Fruit fly (Drosophila melanogaster) whole organism, prepupa: Measurements from ENCODE around the gene CG15742.

Experiments
- Blimp-1 ChIP-seq: fragments of 200-800 bp; sonication (Bioruptor generic); optimal IDR thresholded peaks from 3 replicates; lab custom pipeline; 2017; ENCODE audit warnings: missing biosample characterization, missing genetic modification characterization, mild to moderate bottlenecking, moderate library complexity, missing genetic modification reagents
- CG10631 ChIP-seq: fragments of 200-800 bp; sonication (Bioruptor generic); optimal IDR thresholded peaks from 2 replicates; lab custom pipeline; 2016; ENCODE audit warnings: missing biosample characterization, missing genetic modification characterization
- CG10669 ChIP-seq: fragments of 200-800 bp; sonication (Bioruptor generic); optimal IDR thresholded peaks from 3 replicates; lab custom pipeline; 2018; ENCODE audit warnings: missing biosample characterization, mild to moderate bottlenecking, missing genetic modification characterization, moderate library complexity
- CG11294 ChIP-seq: fragments of 200-800 bp; sonication (Bioruptor generic); IDR thresholded peaks from 2 replicates; pipeline ENCODE4 v1.3.6; 2022; ENCODE audit warnings: missing biosample characterization, missing genetic modification characterization
- CG11762 ChIP-seq: fragments of 200-800 bp; sonication (Bioruptor generic); optimal IDR thresholded peaks from 3 replicates; lab custom pipeline; 2016; ENCODE audit warnings: missing biosample characterization, missing genetic modification characterization; ENCODE audit not compliant: insufficient read depth
- CG11902 ChIP-seq: fragments of 200-800 bp; sonication (Bioruptor generic); optimal IDR thresholded peaks from 3 replicates; lab custom pipeline; 2016; ENCODE audit warnings: missing biosample characterization, missing genetic modification characterization
- CG15336 ChIP-seq: fragments of 200-800 bp; sonication (Bioruptor generic); IDR thresholded peaks from 2 replicates; pipeline ENCODE4 v1.3.6; 2022; ENCODE audit warnings: missing biosample characterization, missing genetic modification characterization
- CG1621 ChIP-seq: fragments of 200-800 bp; sonication (Bioruptor generic); optimal IDR thresholded peaks from 3 replicates; lab custom pipeline; 2018; ENCODE audit warnings: missing biosample characterization, mild to moderate bottlenecking, missing genetic modification characterization
- CG16779 ChIP-seq: fragments of 200-800 bp; sonication (Bioruptor generic); optimal IDR thresholded peaks from 3 replicates; lab custom pipeline; 2017; ENCODE audit warnings: missing biosample characterization, mild to moderate bottlenecking, missing genetic modification characterization
- CG3032 ChIP-seq: fragments of 200-800 bp; optimal IDR thresholded peaks from 2 replicates; lab custom pipeline; 2019; ENCODE audit warnings: missing biosample characterization, mild to moderate bottlenecking, missing genetic modification characterization, moderate library complexity
- CG31627 ChIP-seq: fragments of 200-800 bp; sonication (Bioruptor generic); optimal IDR thresholded peaks from 3 replicates; lab custom pipeline; 2016; ENCODE audit warnings: missing biosample characterization, missing genetic modification characterization
- CG32006 ChIP-seq: fragments of 200-800 bp; sonication (Bioruptor generic); optimal IDR thresholded peaks from 3 replicates; lab custom pipeline; 2017; ENCODE audit warnings: missing biosample characterization, mild to moderate bottlenecking, missing genetic modification characterization
- CG34406 ChIP-seq: fragments of 200-800 bp; sonication (Bioruptor generic); optimal IDR thresholded peaks from 3 replicates; lab custom pipeline; 2016; ENCODE audit warnings: missing biosample characterization, missing genetic modification characterization
- CG3919 ChIP-seq: fragments of 200-800 bp; sonication (Bioruptor generic); optimal IDR thresholded peaks from 3 replicates; lab custom pipeline; 2016; ENCODE audit warnings: missing biosample characterization, missing genetic modification characterization
- CG4318 ChIP-seq: fragments of 200-800 bp; sonication (Bioruptor generic); optimal IDR thresholded peaks from 3 replicates; lab custom pipeline; 2017; ENCODE audit warnings: missing biosample characterization, mild to moderate bottlenecking, missing genetic modification characterization
- CG6163 ChIP-seq: fragments of 200-800 bp; sonication (Bioruptor generic); IDR thresholded peaks from 3 replicates; pipeline ENCODE4 v1.3.6; 2022; ENCODE audit warnings: missing biosample characterization, missing genetic modification characterization
- CG6808 ChIP-seq: fragments of 200-800 bp; sonication (Bioruptor generic); optimal IDR thresholded peaks from 3 replicates; lab custom pipeline; 2017; ENCODE audit warnings: missing biosample characterization, missing genetic modification characterization, mild to moderate bottlenecking, moderate library complexity, missing genetic modification reagents
- CG6854 ChIP-seq: fragments of 200-800 bp; sonication (Bioruptor generic); optimal IDR thresholded peaks from 2 replicates; lab custom pipeline; 2017; ENCODE audit warnings: missing biosample characterization, mild to moderate bottlenecking, missing genetic modification characterization
- CG7368 ChIP-seq: fragments of 200-800 bp; sonication (Bioruptor generic); optimal IDR thresholded peaks from 3 replicates; lab custom pipeline; 2016; ENCODE audit warnings: missing biosample characterization, missing genetic modification characterization
- CG8632 ChIP-seq: fragments of 200-800 bp; sonication (Bioruptor generic); optimal IDR thresholded peaks from 3 replicates; lab custom pipeline; 2016; ENCODE audit warnings: missing biosample characterization, missing genetic modification characterization
- CG9139 ChIP-seq: fragments of 200-800 bp; sonication (Bioruptor generic); optimal IDR thresholded peaks from 3 replicates; lab custom pipeline; 2017; ENCODE audit warnings: missing biosample characterization, mild to moderate bottlenecking, missing genetic modification characterization
- Eip75B ChIP-seq: fragments of 200-800 bp; sonication (Bioruptor generic); optimal IDR thresholded peaks from 3 replicates; lab custom pipeline; 2016; ENCODE audit warnings: missing biosample characterization, missing genetic modification characterization
- Eip93F ChIP-seq: fragments of 200-800 bp; sonication (Bioruptor generic); optimal IDR thresholded peaks from 2 replicates; lab custom pipeline; 2016; ENCODE audit warnings: missing biosample characterization, mild to moderate bottlenecking, missing genetic modification characterization
- Ets21C ChIP-seq: fragments of 200-800 bp; sonication (Bioruptor generic); optimal IDR thresholded peaks from 3 replicates; lab custom pipeline; 2016; ENCODE audit warnings: missing biosample characterization, missing genetic modification characterization
- Ets96B ChIP-seq: fragments of 200-800 bp; optimal IDR thresholded peaks from 2 replicates; lab custom pipeline; 2019; ENCODE audit warnings: missing biosample characterization, mild to moderate bottlenecking, missing genetic modification characterization, moderate library complexity
- Gug ChIP-seq: fragments of 200-800 bp; sonication (Bioruptor generic); IDR thresholded peaks from 2 replicates; pipeline ENCODE4 v1.3.6; 2022; ENCODE audit warnings: missing biosample characterization, missing genetic modification characterization
- Hr38 ChIP-seq: sonication (Bioruptor generic); optimal IDR thresholded peaks from 2 replicates; lab custom pipeline; 2016; ENCODE audit warnings: missing biosample characterization, missing genetic modification characterization
- Hr39 ChIP-seq: fragments of 200-800 bp; sonication (Bioruptor generic); optimal IDR thresholded peaks from 2 replicates; lab custom pipeline; 2016; ENCODE audit warnings: missing biosample characterization, missing genetic modification characterization
- Hr4 ChIP-seq: fragments of 200-800 bp; sonication (Bioruptor generic); optimal IDR thresholded peaks from 3 replicates; lab custom pipeline; 2016; ENCODE audit warnings: missing biosample characterization, missing genetic modification characterization
- Lpt ChIP-seq: fragments of 200-800 bp; sonication (Bioruptor generic); optimal IDR thresholded peaks from 3 replicates; lab custom pipeline; 2016; ENCODE audit warnings: missing biosample characterization, missing genetic modification characterization
- Met ChIP-seq: fragments of 200-800 bp; sonication (Bioruptor generic); optimal IDR thresholded peaks from 3 replicates; lab custom pipeline; 2016; ENCODE audit warnings: missing biosample characterization, missing genetic modification characterization
- OdsH ChIP-seq: fragments of 200-800 bp; sonication (Bioruptor generic); optimal IDR thresholded peaks from 3 replicates; lab custom pipeline; 2016; ENCODE audit warnings: missing biosample characterization, missing genetic modification characterization
- Smox ChIP-seq: fragments of 200-800 bp; sonication (Bioruptor generic); optimal IDR thresholded peaks from 3 replicates; lab custom pipeline; 2016; ENCODE audit warnings: missing biosample characterization, missing genetic modification characterization
- Sox102F ChIP-seq: fragments of 200-800 bp; sonication (Bioruptor generic); optimal IDR thresholded peaks from 2 replicates; lab custom pipeline; 2016; ENCODE audit warnings: missing biosample characterization, mild to moderate bottlenecking, missing genetic modification characterization
- Sox14 ChIP-seq: fragments of 200-800 bp; sonication (Bioruptor generic); optimal IDR thresholded peaks from 3 replicates; lab custom pipeline; 2016; ENCODE audit warnings: missing biosample characterization, missing genetic modification characterization
- Sox15 ChIP-seq: fragments of 200-800 bp; sonication (Bioruptor generic); optimal IDR thresholded peaks from 3 replicates; lab custom pipeline; 2016; ENCODE audit warnings: missing biosample characterization, missing genetic modification characterization
- achi ChIP-seq: fragments of 200-800 bp; sonication (Bioruptor generic); optimal IDR thresholded peaks from 3 replicates; lab custom pipeline; 2016; ENCODE audit warnings: missing biosample characterization, missing genetic modification characterization
- acj6 ChIP-seq: fragments of 200-800 bp; sonication (Bioruptor generic); optimal IDR thresholded peaks from 3 replicates; lab custom pipeline; 2016; ENCODE audit warnings: missing biosample characterization, missing genetic modification characterization
- cyc ChIP-seq: fragments of 200-800 bp; sonication (Bioruptor generic); optimal IDR thresholded peaks from 3 replicates; lab custom pipeline; 2016; ENCODE audit warnings: missing biosample characterization, missing genetic modification characterization
- dac ChIP-seq: fragments of 200-800 bp; sonication (Bioruptor generic); optimal IDR thresholded peaks from 2 replicates; lab custom pipeline; 2017; ENCODE audit warnings: missing biosample characterization, mild to moderate bottlenecking, missing genetic modification characterization
- dsx ChIP-seq: fragments of 200-800 bp; optimal IDR thresholded peaks from 3 replicates; lab custom pipeline; 2019; ENCODE audit warnings: missing biosample characterization, mild to moderate bottlenecking, missing genetic modification characterization, moderate library complexity; ENCODE audit not compliant: poor library complexity, severe bottlenecking
- eg ChIP-seq: fragments of 200-800 bp; sonication (Bioruptor generic); IDR thresholded peaks from 3 replicates; pipeline ENCODE4 v1.3.6; 2022; ENCODE audit warnings: missing biosample characterization, missing genetic modification characterization
- fd59A ChIP-seq: fragments of 200-800 bp; sonication (Bioruptor generic); optimal IDR thresholded peaks from 2 replicates; lab custom pipeline; 2017; ENCODE audit warnings: missing biosample characterization, mild to moderate bottlenecking, missing genetic modification characterization, missing genetic modification reagents
- fd85E ChIP-seq: fragments of 200-800 bp; sonication (Bioruptor generic); optimal IDR thresholded peaks from 3 replicates; lab custom pipeline; 2016; ENCODE audit warnings: missing biosample characterization, missing genetic modification characterization
- fkh ChIP-seq: fragments of 200-800 bp; sonication (Bioruptor generic); optimal IDR thresholded peaks from 3 replicates; lab custom pipeline; 2017; ENCODE audit warnings: missing biosample characterization, mild to moderate bottlenecking, missing genetic modification characterization, moderate library complexity
- lz ChIP-seq: fragments of 200-800 bp; sonication (Bioruptor generic); optimal IDR thresholded peaks from 3 replicates; lab custom pipeline; 2016; ENCODE audit warnings: missing biosample characterization, missing genetic modification characterization
- net ChIP-seq: fragments of 200-800 bp; sonication (Bioruptor generic); optimal IDR thresholded peaks from 3 replicates; lab custom pipeline; 2016; ENCODE audit warnings: missing biosample characterization, missing genetic modification characterization
- spab ChIP-seq: fragments of 200-800 bp; sonication (Bioruptor generic); optimal IDR thresholded peaks from 2 replicates; lab custom pipeline; 2017; ENCODE audit warnings: missing biosample characterization, mild to moderate bottlenecking, missing genetic modification characterization, missing genetic modification reagents
- ss ChIP-seq, 2 experiments: fragments of 200-800 bp; sonication (Bioruptor generic); optimal IDR thresholded peaks; 2 replicates in 1 of 2; 3 replicates in 1 of 2; lab custom pipeline; 2017 to 2018; ENCODE audit warnings: mild to moderate bottlenecking in 2 of 2, missing biosample characterization in 2 of 2, missing genetic modification characterization in 2 of 2, moderate library complexity in 1 of 2
- svp ChIP-seq: fragments of 200-800 bp; sonication (Bioruptor generic); peaks from one replicate; lab custom pipeline; 2016; ENCODE audit warnings: missing biosample characterization, missing genetic modification characterization
- topi ChIP-seq: fragments of 200-800 bp; sonication (Bioruptor generic); optimal IDR thresholded peaks from 3 replicates; lab custom pipeline; 2016; ENCODE audit warnings: missing biosample characterization, missing genetic modification characterization
- vri ChIP-seq: fragments of 200-800 bp; sonication (Bioruptor generic); optimal IDR thresholded peaks from 3 replicates; lab custom pipeline; 2016; ENCODE audit warnings: missing biosample characterization, mild to moderate bottlenecking, missing genetic modification characterization

CG15742 gene

dm6 chrX:13251310-13251709 lies 7.0 kb downstream of the CG15742 start:
- TF ChIP-seq CG3919 (GFP tag; lab: Kevin White, UChicago): peak; percentile 97
- TF ChIP-seq dsx: peak; percentile 98
- TF ChIP-seq achi (GFP tag; lab: Kevin White, UChicago): peak; percentile 94
- TF ChIP-seq Blimp-1 (GFP tag; lab: Kevin White, UChicago): peak; percentile 78
- TF ChIP-seq net (GFP tag; lab: Kevin White, UChicago): peak; percentile 94
- TF ChIP-seq CG1621 (tag; lab: Kevin White, UChicago): peak; percentile 95
- TF ChIP-seq Eip93F (GFP tag; lab: Kevin White, UChicago): peak; percentile 67
- peak; percentile 88 for TF ChIP-seq Ets21C (GFP tag; lab: Kevin White, UChicago)
- TF ChIP-seq topi (GFP tag; lab: Kevin White, UChicago): peak; percentile 96
- TF ChIP-seq CG11762: peak; percentile 91
- peak; percentile 91 for TF ChIP-seq CG8632 (GFP tag; lab: Kevin White, UChicago)
- TF ChIP-seq fd59A (GFP tag; lab: Kevin White, UChicago): peak; percentile 91
- TF ChIP-seq Met: peak; percentile 94
- TF ChIP-seq Hr38 (GFP tag; lab: Kevin White, UChicago): peak; percentile 71
- TF ChIP-seq Hr4 (GFP tag; lab: Kevin White, UChicago): peak; percentile 94
- TF ChIP-seq CG34406 (GFP tag; lab: Kevin White, UChicago): peak; percentile 90
- peak; percentile 96 for TF ChIP-seq svp (GFP tag; lab: Kevin White, UChicago)
- TF ChIP-seq dac (GFP tag; lab: Kevin White, UChicago): peak; percentile 92
- TF ChIP-seq CG11294 (GFP tag; lab: Robert Waterston, UW): peak; percentile 90
- peak; percentile 95 for TF ChIP-seq cyc (GFP tag; lab: Kevin White, UChicago)
- peak; percentile 95 for TF ChIP-seq CG32006 (GFP tag; lab: Kevin White, UChicago)
- peak; percentile 91 for TF ChIP-seq spab (GFP tag; lab: Kevin White, UChicago)
- TF ChIP-seq Lpt: peak; percentile 97
- TF ChIP-seq CG11902 (GFP tag; lab: Kevin White, UChicago): peak; percentile 93
- peak; percentile 93 for TF ChIP-seq Sox102F (GFP tag; lab: Kevin White, UChicago)
- peak; percentile 93 for TF ChIP-seq CG3032 (tag; lab: Kevin White, UChicago)
- peak; percentile 92 for TF ChIP-seq Sox15 (GFP tag; lab: Kevin White, UChicago)
- TF ChIP-seq CG31627: peak; percentile 94
- peak; percentile 96 for TF ChIP-seq acj6 (GFP tag; lab: Kevin White, UChicago)
- peak; percentile 97 for TF ChIP-seq CG7368 (GFP tag; lab: Kevin White, UChicago)
- peak; percentile 92 for TF ChIP-seq CG4318 (GFP tag; lab: Kevin White, UChicago)
- peak; percentile 94 for TF ChIP-seq Ets96B (tag; lab: Kevin White, UChicago)
- TF ChIP-seq ss (GFP tag; optimal IDR thresholded peaks at IDR 0.05; lab: Kevin White, UChicago): peak; percentile 91 to 94
- peak; percentile 95 for TF ChIP-seq lz (GFP tag; lab: Kevin White, UChicago)
- peak; percentile 95 for TF ChIP-seq CG15336 (GFP tag; lab: Robert Waterston, UW)
- peak; percentile 91 for TF ChIP-seq Gug
- TF ChIP-seq Hr39 (GFP tag; lab: Kevin White, UChicago): peak; percentile 96
- TF ChIP-seq vri (GFP tag; lab: Kevin White, UChicago): peak; percentile 92
- peak; percentile 96 for TF ChIP-seq OdsH (GFP tag; lab: Kevin White, UChicago)
- TF ChIP-seq Smox: peak; percentile 93
- TF ChIP-seq eg (GFP tag; lab: Robert Waterston, UW): peak; percentile 94
- peak; percentile 92 for TF ChIP-seq CG6808 (GFP tag; lab: Kevin White, UChicago)
- TF ChIP-seq fd85E (GFP tag; lab: Kevin White, UChicago): peak; percentile 89
- peak; percentile 29 for TF ChIP-seq fkh (GFP tag; lab: Kevin White, UChicago)
- peak; percentile 95 for TF ChIP-seq Sox14 (GFP tag; lab: Kevin White, UChicago)
- peak; percentile 94 for TF ChIP-seq CG10669 (GFP tag; lab: Kevin White, UChicago)
- TF ChIP-seq Eip75B (GFP tag; lab: Kevin White, UChicago): peak; percentile 96
- TF ChIP-seq CG9139 (GFP tag; lab: Kevin White, UChicago): peak; percentile 88
- peak; percentile 97 for TF ChIP-seq CG6163
- TF ChIP-seq CG10631 (GFP tag; lab: Kevin White, UChicago): peak; percentile 94
- TF ChIP-seq CG6854: peak; percentile 86
- TF ChIP-seq CG16779 (tag; lab: Kevin White, UChicago): peak; percentile 89
